Fruit fly (Drosophila melanogaster): Measurements from ENCODE around the gene Pus1.

Pus1 gene

DNA sequence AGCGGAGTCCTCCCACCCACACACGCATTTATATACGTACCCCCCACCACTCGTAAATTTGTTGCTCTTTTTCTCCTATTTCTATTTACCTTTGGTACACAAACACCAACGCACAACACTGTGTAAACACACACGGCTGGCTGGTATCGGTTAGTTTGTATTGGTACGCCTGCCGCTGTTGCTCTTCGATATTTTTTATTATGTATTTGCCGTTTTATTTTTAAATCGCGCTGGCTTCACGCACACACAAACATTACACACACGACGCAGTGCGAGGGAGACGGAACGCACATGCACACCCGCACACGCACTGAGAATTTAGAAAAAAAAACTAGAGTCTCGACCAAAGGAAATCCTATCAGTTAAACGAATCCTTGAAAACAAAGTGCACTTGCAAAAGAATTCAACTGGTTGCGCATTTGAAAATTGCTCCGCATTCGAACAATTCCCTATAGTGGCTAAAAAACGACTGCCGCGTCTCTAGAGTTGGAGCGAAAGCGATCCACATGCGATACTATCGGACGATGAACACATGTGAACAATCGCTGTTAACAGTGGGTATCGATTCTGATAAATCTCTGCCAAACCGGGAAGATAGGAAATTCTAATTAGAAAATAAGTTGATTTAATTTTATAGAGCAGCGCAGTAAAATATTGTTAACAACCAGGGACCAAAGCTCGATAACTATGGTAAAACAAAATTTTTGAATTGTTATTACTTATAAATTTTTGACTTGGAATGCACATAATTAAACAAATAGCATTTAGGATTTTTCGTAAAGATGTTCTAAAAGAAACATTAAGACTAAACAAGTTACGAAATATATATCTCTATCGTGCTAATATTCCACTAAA, 41.6 kb downstream of the Pus1 start (continued):
- TF ChIP-seq Hey (tag; optimal IDR thresholded peaks at IDR 0.05) (peak; percentile 91), phol (tag; optimal IDR thresholded peaks at IDR 0.05) (no peak), CG6272 (GFP tag; IDR thresholded peaks at IDR 0.05) (0 out of 2 replicates have a peak, but pooled peaks have one; percentile 32), Bdp1 (GFP tag; optimal IDR thresholded peaks at IDR 0.05) (peak; percentile 19), dpn (GFP tag; optimal IDR thresholded peaks at IDR 0.05) (peak; percentile 26 to 35), HLH3B (GFP tag; IDR thresholded peaks at IDR 0.05) (peak; percentile 70; the same call in 1 of the 2 replicates), Dip3 (GFP tag; optimal IDR thresholded peaks at IDR 0.05) (peak; percentile 40), Lhr (GFP tag; optimal IDR thresholded peaks at IDR 0.05) (peak; percentile 50), CG14014 (GFP tag; IDR thresholded peaks at IDR 0.05) (peak; percentile 76; the same call in 1 of the 2 replicates), TFAM (GFP tag; optimal IDR thresholded peaks at IDR 0.05) (peak; percentile 55), slp2 (GFP tag; optimal IDR thresholded peaks at IDR 0.05) (peak; percentile 50), so (GFP tag; IDR thresholded peaks at IDR 0.05) (peak; percentile 66; the same call in 2 of the 3 replicates), vnd (GFP tag; IDR thresholded peaks at IDR 0.05; ENCODE audit: partially characterized antibody) (peak; percentile 93), ERR (GFP tag; optimal IDR thresholded peaks at IDR 0.05) (peak; percentile 65), jigr1 (GFP tag; IDR thresholded peaks at IDR 0.05) (no peak), CG6765 (GFP tag; optimal IDR thresholded peaks at IDR 0.05) (peak; percentile 77), Sry-β (GFP tag; optimal IDR thresholded peaks at IDR 0.05) (peak; percentile 59), CG5180 (GFP tag; optimal IDR thresholded peaks at IDR 0.05) (peak; percentile 90), run (tag; optimal IDR thresholded peaks at IDR 0.05) (peak; percentile 35), CG31388 (GFP tag; optimal IDR thresholded peaks at IDR 0.05) (no peak), CG4854 (GFP tag; optimal IDR thresholded peaks at IDR 0.05) (peak; percentile 55), HHEX (GFP tag; optimal IDR thresholded peaks at IDR 0.05) (peak; percentile 90), onecut (GFP tag; IDR thresholded peaks at IDR 0.05) (peak; percentile 79), CG43689 (GFP tag; IDR thresholded peaks at IDR 0.05) (0 out of 2 replicates have a peak, but pooled peaks have one; percentile 10), chif (GFP tag; optimal IDR thresholded peaks at IDR 0.05) (peak; percentile 39 to 58), Camta (GFP tag; optimal IDR thresholded peaks at IDR 0.05) (peak; percentile 31), croc (GFP tag; conservative IDR thresholded peaks at IDR 0.05) (no peak), ara (GFP tag; IDR thresholded peaks at IDR 0.05) (peak; percentile 57; the same call in 1 of the 2 replicates), psq (GFP tag; optimal IDR thresholded peaks at IDR 0.05) (no peak), CG12104 (GFP tag; optimal IDR thresholded peaks at IDR 0.05) (peak; percentile 71), hth (optimal IDR thresholded peaks at IDR 0.05) (no peak), CG13123 (GFP tag; optimal IDR thresholded peaks at IDR 0.05) (peak; percentile 28), Gsc (GFP tag; IDR thresholded peaks at IDR 0.05) (no peak), CG11560 (tag; IDR thresholded peaks at IDR 0.05) (no peak), Abd-B (GFP tag; optimal IDR thresholded peaks at IDR 0.05) (no peak), grn (GFP tag; optimal IDR thresholded peaks at IDR 0.05) (peak; percentile 67), chn (GFP tag; optimal IDR thresholded peaks at IDR 0.05) (peak; percentile 35), lbe (GFP tag; optimal IDR thresholded peaks at IDR 0.05) (peak; percentile 62), Chrac-16 (GFP tag; optimal IDR thresholded peaks at IDR 0.05) (no peak), al (GFP tag; IDR thresholded peaks at IDR 0.05) (no peak), en (GFP tag; optimal IDR thresholded peaks at IDR 0.05) (peak; percentile 3), Adf1 (GFP tag; IDR thresholded peaks at IDR 0.05) (peak; percentile 33; the same call in 1 of the 2 replicates), knrl (GFP tag; IDR thresholded peaks at IDR 0.05; ENCODE audit: partially characterized antibody) (peak; percentile 95), zfh1 (GFP tag; IDR thresholded peaks at IDR 0.05) (peak; percentile 60; the same call in 2 of the 3 replicates), ind (GFP tag; optimal IDR thresholded peaks at IDR 0.05) (no peak), D19B (GFP tag; optimal IDR thresholded peaks at IDR 0.05) (peak; percentile 25), CG4707 (GFP tag; optimal IDR thresholded peaks at IDR 0.05) (peak; percentile 93), pan (optimal IDR thresholded peaks at IDR 0.05) (no peak), pan (GFP tag; optimal IDR thresholded peaks at IDR 0.05 in 1 of 2, IDR thresholded peaks at IDR 0.05 in 1 of 2) (peak in 1 of 2 experiments; percentile 28)

Measured in whole organism, embryonic.